Worm (Caenorhabditis elegans): ENCODE measurements around the gene F55H2.7.

ce11 chrIII:9482423-9482993, 33.5 kb downstream of the F55H2.7 start:
- TF ChIP-seq lin-39 (tag; optimal IDR thresholded peaks at IDR 0.05) = no peak
- no peak for TF ChIP-seq ama-1 (optimal IDR thresholded peaks at IDR 0.05)
- no peak for TF ChIP-seq unc-39 (tag; optimal IDR thresholded peaks at IDR 0.05)
- no peak for TF ChIP-seq F13H6.1 (tag; optimal IDR thresholded peaks at IDR 0.05)

Measured in whole organism, L2 larva.